Worm (Caenorhabditis elegans) whole organism, late embryonic: Measurements from ENCODE around the gene ZK856.6.

Experiments used
- C38D4.7 ChIP-seq: fragments of 200-800 bp; sonication (Bioruptor generic); optimal IDR thresholded peaks from 2 replicates; lab custom pipeline; 2018; ENCODE audit warnings: mild to moderate bottlenecking, missing genetic modification characterization, moderate library complexity, missing compliant biosample characterization
- ceh-6 ChIP-seq: fragments of 200-800 bp; sonication (Bioruptor generic); optimal IDR thresholded peaks from 2 replicates; lab custom pipeline; 2018; ENCODE audit warnings: mild to moderate bottlenecking, missing genetic modification characterization, missing compliant biosample characterization
- fkh-10 ChIP-seq: fragments of 150-350 bp; optimal IDR thresholded peaks from 2 replicates; lab custom pipeline; 2014; ENCODE audit warnings: missing biosample characterization, missing genetic modification reagents, missing genetic modification characterization
- nfya-1 ChIP-seq: sonication (generic microtip); optimal IDR thresholded peaks from 2 replicates; lab custom pipeline; 2017; ENCODE audit warnings: missing genetic modification characterization, mild to moderate bottlenecking, missing compliant biosample characterization, antibody characterized with exemption, moderate library complexity
- nhr-11 ChIP-seq: fragments of 150-350 bp; optimal IDR thresholded peaks from 2 replicates; lab custom pipeline; 2014; ENCODE audit warnings: missing biosample characterization, missing genetic modification characterization
- npax-4 ChIP-seq: sonication (generic microtip); optimal IDR thresholded peaks from 2 replicates; lab custom pipeline; 2016; ENCODE audit warnings: missing genetic modification characterization, missing compliant biosample characterization
- unc-86 ChIP-seq: sonication (generic microtip); optimal IDR thresholded peaks from 2 replicates; lab custom pipeline; 2016; ENCODE audit warnings: missing genetic modification characterization, missing compliant biosample characterization

ce11 chrV:10166368-10166767, 32.1 kb upstream of the ZK856.6 start, which contains the start of gene C51E3.6:
- TF ChIP-seq npax-4 (no peak), C38D4.7 (no peak), ceh-6 (GFP tag; lab: Kevin White, UChicago) (no peak), fkh-10 (no peak), nhr-11 (tag; lab: Kevin White, UChicago) (no peak), unc-86 (tag; lab: Kevin White, UChicago) (no peak), nfya-1 (tag; lab: Kevin White, UChicago) (no peak)
